Fruit fly (Drosophila melanogaster) whole organism, wandering third instar larva: ENCODE measurements around the gene CG9356.
A peak's percentile ranks its signal among the peaks of the same experiment; 100 is the strongest.

Experiments used
- Dfd ChIP-seq: fragments of >200 bp; optimal IDR thresholded peaks from 2 replicates; lab custom pipeline; 2017; ENCODE audit warnings: missing biosample characterization, missing genetic modification characterization
- GATAd ChIP-seq: sonication (Bioruptor generic); optimal IDR thresholded peaks from 2 replicates; lab custom pipeline; 2016; ENCODE audit warnings: missing biosample characterization, missing genetic modification characterization
- Jra ChIP-seq: sonication (Bioruptor generic); optimal IDR thresholded peaks from 2 replicates; lab custom pipeline; 2016; ENCODE audit warnings: missing biosample characterization, missing genetic modification characterization
- Myc ChIP-seq: fragments of >200 bp; optimal IDR thresholded peaks from 2 replicates; lab custom pipeline; 2017
- OdsH ChIP-seq: fragments of 200-800 bp; sonication (Bioruptor generic); optimal IDR thresholded peaks from 2 replicates; lab custom pipeline; 2016; ENCODE audit warnings: missing biosample characterization, mild to moderate bottlenecking, missing genetic modification characterization
- br ChIP-seq: fragments of 200-800 bp; sonication (Bioruptor generic); optimal IDR thresholded peaks from 2 replicates; lab custom pipeline; 2016; ENCODE audit warnings: missing biosample characterization, missing genetic modification characterization
- dmrt93B ChIP-seq: fragments of 200-800 bp; sonication (Bioruptor generic); optimal IDR thresholded peaks from 2 replicates; lab custom pipeline; 2018; ENCODE audit warnings: missing biosample characterization, mild to moderate bottlenecking, missing genetic modification characterization
- fru ChIP-seq: fragments of 200-800 bp; sonication (Bioruptor generic); optimal IDR thresholded peaks from 3 replicates; lab custom pipeline; 2016; ENCODE audit warnings: missing biosample characterization, mild to moderate bottlenecking, missing genetic modification characterization
- h ChIP-seq: fragments of 200-800 bp; sonication (Bioruptor generic); optimal IDR thresholded peaks from 3 replicates; lab custom pipeline; 2016; ENCODE audit warnings: missing biosample characterization, mild to moderate bottlenecking, missing genetic modification characterization
- lola ChIP-seq: fragments of >200 bp; optimal IDR thresholded peaks from 2 replicates; lab custom pipeline; 2017; ENCODE audit warnings: missing biosample characterization, missing genetic modification characterization
- pan ChIP-seq: fragments of >200 bp; optimal IDR thresholded peaks from 2 replicates; lab custom pipeline; 2017
- psq ChIP-seq: fragments of 200-800 bp; sonication (Bioruptor generic); optimal IDR thresholded peaks from 3 replicates; lab custom pipeline; 2017; ENCODE audit warnings: missing biosample characterization, mild to moderate bottlenecking, missing genetic modification characterization, moderate library complexity
- sv ChIP-seq: fragments of 200-800 bp; sonication (Bioruptor generic); optimal IDR thresholded peaks from 3 replicates; lab custom pipeline; 2016; ENCODE audit warnings: missing biosample characterization, missing genetic modification characterization
- usp ChIP-seq: fragments of >200 bp; optimal IDR thresholded peaks from 2 replicates; lab custom pipeline; 2017; ENCODE audit warnings: missing biosample characterization, missing genetic modification characterization

DNA sequence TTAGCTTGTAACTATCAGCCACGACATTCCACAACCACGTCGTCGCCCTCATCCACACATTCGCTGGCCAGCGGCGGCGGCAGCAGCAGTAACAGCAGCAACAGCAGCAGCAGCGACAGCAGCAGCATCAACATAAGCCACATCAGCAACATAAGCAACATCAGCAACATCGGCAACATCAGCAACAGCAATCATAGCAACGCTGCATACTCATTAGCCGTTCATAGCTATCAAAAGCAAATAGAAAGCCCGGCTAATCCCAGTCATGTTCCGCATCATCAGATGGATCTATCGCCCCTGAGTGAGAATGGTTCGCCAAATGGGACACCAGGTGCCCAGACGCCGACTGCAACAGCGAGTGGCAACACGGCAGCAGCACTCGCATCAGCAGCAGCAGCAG lies 37.1 kb upstream of the CG9356 start:
- TF ChIP-seq Myc (lab: Kevin White, UChicago) (no peak), psq (GFP tag; lab: Kevin White, UChicago) (no peak), lola (GFP tag; lab: Kevin White, UChicago) (no peak), pan (lab: Kevin White, UChicago) (no peak), usp (GFP tag; lab: Kevin White, UChicago) (no peak), dmrt93B (GFP tag; lab: Kevin White, UChicago) (no peak), fru (GFP tag; lab: Kevin White, UChicago) (no peak), sv (GFP tag; lab: Kevin White, UChicago) (no peak), h (GFP tag; lab: Kevin White, UChicago) (no peak), br (no peak), Dfd (GFP tag; lab: Kevin White, UChicago) (peak; percentile 95), GATAd (GFP tag; lab: Kevin White, UChicago) (no peak), OdsH (no peak), Jra (GFP tag; lab: Kevin White, UChicago) (no peak)
